Fruit fly (Drosophila melanogaster) whole organism, embryonic: Measurements from ENCODE around the gene CG45544.

Source experiments
- Aef1 ChIP-seq: fragments of 200-800 bp; sonication (Bioruptor generic); IDR thresholded peaks from 3 replicates; pipeline ENCODE4 v1.3.6; 2022; ENCODE audit warnings: missing biosample characterization, missing genetic modification characterization
- Awh ChIP-seq: fragments of 200-800 bp; sonication (Bioruptor generic); IDR thresholded peaks from 2 replicates; pipeline ENCODE4, ENCODE4 v1.3.6; 2022; ENCODE audit warnings: missing biosample characterization, missing genetic modification characterization
- CG11093 ChIP-seq: fragments of 200-800 bp; sonication (Bioruptor generic); IDR thresholded peaks from 3 replicates; pipeline ENCODE4 v1.3.6; 2022; ENCODE audit warnings: missing biosample characterization, missing genetic modification characterization
- CG11723 ChIP-seq: fragments of 200-800 bp; sonication (Bioruptor generic); optimal IDR thresholded peaks from 2 replicates; lab custom pipeline; 2017; ENCODE audit warnings: missing biosample characterization, mild to moderate bottlenecking, missing genetic modification characterization
- CG12769 ChIP-seq: fragments of 200-800 bp; sonication (Bioruptor generic); optimal IDR thresholded peaks from 2 replicates; lab custom pipeline; 2019; ENCODE audit warnings: missing biosample characterization, mild to moderate bottlenecking, missing genetic modification characterization, moderate library complexity
- CG16779 ChIP-seq: fragments of 200-800 bp; sonication (Bioruptor generic); IDR thresholded peaks from 2 replicates; pipeline ENCODE4 v1.3.6; 2022; ENCODE audit warnings: missing biosample characterization, missing genetic modification characterization
- CG16813 ChIP-seq: fragments of 200-800 bp; sonication (Bioruptor generic); IDR thresholded peaks from 3 replicates; pipeline ENCODE4 v1.3.6; 2022; ENCODE audit warnings: missing biosample characterization, missing genetic modification characterization; ENCODE audit not compliant: partially characterized antibody
- CG17359 ChIP-seq: fragments of 200-800 bp; sonication (Bioruptor generic); optimal IDR thresholded peaks from 3 replicates; lab custom pipeline; 2018; ENCODE audit warnings: missing biosample characterization, mild to moderate bottlenecking, missing genetic modification characterization, moderate library complexity
- CG1792 ChIP-seq: fragments of 200-800 bp; sonication (Bioruptor generic); optimal IDR thresholded peaks from 2 replicates; lab custom pipeline; 2016; ENCODE audit warnings: missing biosample characterization, missing genetic modification characterization
- CG3065 ChIP-seq: fragments of 200-800 bp; sonication (Bioruptor generic); optimal IDR thresholded peaks from 2 replicates; lab custom pipeline; 2016; ENCODE audit warnings: missing biosample characterization, missing genetic modification characterization
- CG31441 ChIP-seq: fragments of 200-800 bp; sonication (Bioruptor generic); IDR thresholded peaks from 2 replicates; pipeline ENCODE4 v1.3.6; 2022; ENCODE audit warnings: missing biosample characterization, missing genetic modification characterization
- CG34376 ChIP-seq: fragments of 200-800 bp; sonication (Bioruptor generic); optimal IDR thresholded peaks from 2 replicates; lab custom pipeline; 2018; ENCODE audit warnings: missing biosample characterization, mild to moderate bottlenecking, missing genetic modification characterization
- CG3726 ChIP-seq: fragments of 200-800 bp; sonication (Bioruptor generic); IDR thresholded peaks from 3 replicates; pipeline ENCODE4, ENCODE4 v1.3.6; 2022; ENCODE audit warnings: missing biosample characterization, missing genetic modification characterization
- CG3995 ChIP-seq: fragments of 200-800 bp; sonication (Bioruptor generic); optimal IDR thresholded peaks from 3 replicates; lab custom pipeline; 2016; ENCODE audit warnings: missing biosample characterization, missing genetic modification characterization
- CG6683 ChIP-seq: fragments of 200-800 bp; sonication (Bioruptor generic); optimal IDR thresholded peaks from 2 replicates; lab custom pipeline; 2017; ENCODE audit warnings: missing biosample characterization, mild to moderate bottlenecking, missing genetic modification characterization, missing genetic modification reagents
- CG7745 ChIP-seq: fragments of 200-800 bp; sonication (Bioruptor generic); optimal IDR thresholded peaks from 2 replicates; lab custom pipeline; 2018; ENCODE audit warnings: missing biosample characterization, mild to moderate bottlenecking, missing genetic modification characterization, moderate library complexity
- CG9817 ChIP-seq: fragments of 200-800 bp; sonication (Bioruptor generic); optimal IDR thresholded peaks from 2 replicates; lab custom pipeline; 2018; ENCODE audit warnings: missing biosample characterization, mild to moderate bottlenecking, missing genetic modification characterization, moderate library complexity
- CG9932 ChIP-seq: fragments of 200-800 bp; sonication (Bioruptor generic); IDR thresholded peaks from 2 replicates; pipeline ENCODE4 v1.3.6; 2022; ENCODE audit warnings: missing biosample characterization, missing genetic modification characterization
- D19A ChIP-seq: fragments of 200-800 bp; optimal IDR thresholded peaks from 3 replicates; lab custom pipeline; 2019; ENCODE audit warnings: missing biosample characterization, mild to moderate bottlenecking, missing genetic modification characterization, moderate library complexity
- Doc2 ChIP-seq: fragments of 200-800 bp; sonication (Bioruptor generic); IDR thresholded peaks from 2 replicates; pipeline ENCODE4 v1.3.6; 2022; ENCODE audit warnings: missing biosample characterization, missing genetic modification characterization
- E2f2 ChIP-seq: fragments of 200-800 bp; sonication (Bioruptor generic); IDR thresholded peaks from 2 replicates; pipeline ENCODE4 v1.3.6; 2022; ENCODE audit warnings: missing biosample characterization, missing genetic modification characterization
- MBD-R2 ChIP-seq: fragments of 200-800 bp; sonication (Bioruptor generic); IDR thresholded peaks from 2 replicates; pipeline ENCODE4 v1.3.6; 2022; ENCODE audit warnings: missing biosample characterization, missing genetic modification characterization
- NK7.1 ChIP-seq: fragments of 200-800 bp; sonication (Bioruptor generic); optimal IDR thresholded peaks from 3 replicates; lab custom pipeline; 2016; ENCODE audit warnings: missing biosample characterization, missing genetic modification characterization
- Oli ChIP-seq: fragments of 200-800 bp; sonication (Bioruptor generic); optimal IDR thresholded peaks from 2 replicates; lab custom pipeline; 2018; ENCODE audit warnings: missing biosample characterization, mild to moderate bottlenecking, missing genetic modification characterization, moderate library complexity
- Opbp ChIP-seq: fragments of 200-800 bp; sonication (Bioruptor generic); IDR thresholded peaks from 3 replicates; pipeline ENCODE4 v1.3.6; 2022; ENCODE audit warnings: missing biosample characterization, missing genetic modification characterization; ENCODE audit not compliant: partially characterized antibody
- Optix ChIP-seq: fragments of 200-800 bp; sonication (Bioruptor generic); IDR thresholded peaks from 3 replicates; pipeline ENCODE4 v1.3.6; 2022; ENCODE audit warnings: missing biosample characterization, missing genetic modification characterization
- Spps ChIP-seq: fragments of 200-800 bp; sonication (Bioruptor generic); optimal IDR thresholded peaks from 2 replicates; lab custom pipeline; 2018; ENCODE audit warnings: missing biosample characterization, mild to moderate bottlenecking, missing genetic modification characterization
- bbx ChIP-seq: fragments of 200-800 bp; sonication (Bioruptor generic); IDR thresholded peaks from 2 replicates; pipeline ENCODE4 v1.3.6; 2022; ENCODE audit warnings: missing biosample characterization, missing genetic modification characterization; ENCODE audit not compliant: partially characterized antibody
- cas ChIP-seq: fragments of 200-800 bp; sonication (Bioruptor generic); IDR thresholded peaks from 2 replicates; pipeline ENCODE4 v1.3.6; 2022; ENCODE audit warnings: missing biosample characterization, missing genetic modification characterization
- ci ChIP-seq: fragments of 200-800 bp; sonication (Bioruptor generic); IDR thresholded peaks from 3 replicates; pipeline ENCODE4 v1.3.6; 2022; ENCODE audit warnings: missing biosample characterization, missing genetic modification characterization
- disco-r ChIP-seq: fragments of 200-800 bp; sonication (Bioruptor generic); optimal IDR thresholded peaks from 2 replicates; lab custom pipeline; 2016; ENCODE audit warnings: missing biosample characterization, missing genetic modification characterization
- hkb ChIP-seq, 2 experiments: fragments of 200-800 bp in 1 of 2; fragments of >200 bp in 1 of 2; sonication (Bioruptor generic) in 1 of 2; IDR thresholded peaks in 1 of 2; optimal IDR thresholded peaks in 1 of 2; 2 replicates each; pipeline versions ENCODE4 v1.3.6 to Lab custom; 2017 to 2022; ENCODE audit warnings: missing biosample characterization in 1 of 2, missing genetic modification characterization in 1 of 2
- hth ChIP-seq: fragments of >200 bp; optimal IDR thresholded peaks from 2 replicates; lab custom pipeline; 2017; ENCODE audit warnings: inconsistent platforms
- lab ChIP-seq: fragments of 200-800 bp; sonication (Bioruptor generic); optimal IDR thresholded peaks from 3 replicates; lab custom pipeline; 2017; ENCODE audit warnings: missing biosample characterization, missing genetic modification characterization, mild to moderate bottlenecking, moderate library complexity, missing genetic modification reagents
- lmd ChIP-seq: fragments of 200-800 bp; sonication (Bioruptor generic); IDR thresholded peaks from 2 replicates; pipeline ENCODE4 v1.3.6; 2022; ENCODE audit warnings: missing biosample characterization, missing genetic modification characterization
- pfk ChIP-seq: fragments of 200-800 bp; sonication (Bioruptor generic); optimal IDR thresholded peaks from 2 replicates; lab custom pipeline; 2018; ENCODE audit warnings: missing biosample characterization, mild to moderate bottlenecking, missing genetic modification characterization, moderate library complexity
- phol ChIP-seq: fragments of 200-800 bp; sonication (Bioruptor generic); optimal IDR thresholded peaks from 3 replicates; lab custom pipeline; 2018; ENCODE audit warnings: missing biosample characterization, mild to moderate bottlenecking, missing genetic modification characterization, moderate library complexity
- pum ChIP-seq: fragments of 200-800 bp; sonication (Bioruptor generic); optimal IDR thresholded peaks from 2 replicates; lab custom pipeline; 2016; ENCODE audit warnings: missing biosample characterization, missing genetic modification characterization
- ranshi ChIP-seq: fragments of 200-800 bp; sonication (Bioruptor generic); IDR thresholded peaks from 2 replicates; pipeline ENCODE4 v1.3.6; 2022; ENCODE audit warnings: missing biosample characterization, missing genetic modification characterization
- sc ChIP-seq, 3 experiments: fragments of >200 bp in 2 of 3; fragments of 200-800 bp in 1 of 3; sonication (Bioruptor generic) in 1 of 3; optimal IDR thresholded peaks; 2 replicates in 2 of 3; 3 replicates in 1 of 3; lab custom pipeline; 2017; ENCODE audit warnings: mild to moderate bottlenecking in 1 of 3, missing biosample characterization in 1 of 3, missing genetic modification characterization in 1 of 3, missing genetic modification reagents in 1 of 3
- sisA ChIP-seq: fragments of 200-800 bp; sonication (Bioruptor generic); IDR thresholded peaks from 2 replicates; pipeline ENCODE4 v1.3.6; 2022; ENCODE audit warnings: missing biosample characterization, missing genetic modification characterization
- slou ChIP-seq: fragments of 200-800 bp; sonication (Bioruptor generic); optimal IDR thresholded peaks from 3 replicates; lab custom pipeline; 2016; ENCODE audit warnings: missing biosample characterization, missing genetic modification characterization
- sug ChIP-seq: fragments of 200-800 bp; optimal IDR thresholded peaks from 2 replicates; lab custom pipeline; 2019; ENCODE audit warnings: missing biosample characterization, mild to moderate bottlenecking, missing genetic modification characterization, moderate library complexity
- unpg ChIP-seq: fragments of 200-800 bp; sonication (Bioruptor generic); optimal IDR thresholded peaks from 3 replicates; lab custom pipeline; 2018; ENCODE audit warnings: missing biosample characterization, mild to moderate bottlenecking, missing genetic modification characterization, moderate library complexity
- usp ChIP-seq: fragments of >200 bp; optimal IDR thresholded peaks from 2 replicates; lab custom pipeline; 2017; ENCODE audit warnings: missing biosample characterization, missing genetic modification characterization
- vnd ChIP-seq: fragments of 200-800 bp; sonication (Bioruptor generic); IDR thresholded peaks from 3 replicates; pipeline ENCODE4 v1.3.6; 2022; ENCODE audit warnings: missing biosample characterization, missing genetic modification characterization; ENCODE audit not compliant: partially characterized antibody
- zen ChIP-seq: fragments of 200-800 bp; sonication (Bioruptor generic); optimal IDR thresholded peaks from 3 replicates; lab custom pipeline; 2018; ENCODE audit warnings: missing biosample characterization, mild to moderate bottlenecking, missing genetic modification characterization, moderate library complexity
- zen2 ChIP-seq: fragments of 200-800 bp; sonication (Bioruptor generic); IDR thresholded peaks from 3 replicates; pipeline ENCODE4 v1.3.6; 2022; ENCODE audit warnings: missing biosample characterization, missing genetic modification characterization; ENCODE audit not compliant: partially characterized antibody

The CG45544 gene

DNA sequence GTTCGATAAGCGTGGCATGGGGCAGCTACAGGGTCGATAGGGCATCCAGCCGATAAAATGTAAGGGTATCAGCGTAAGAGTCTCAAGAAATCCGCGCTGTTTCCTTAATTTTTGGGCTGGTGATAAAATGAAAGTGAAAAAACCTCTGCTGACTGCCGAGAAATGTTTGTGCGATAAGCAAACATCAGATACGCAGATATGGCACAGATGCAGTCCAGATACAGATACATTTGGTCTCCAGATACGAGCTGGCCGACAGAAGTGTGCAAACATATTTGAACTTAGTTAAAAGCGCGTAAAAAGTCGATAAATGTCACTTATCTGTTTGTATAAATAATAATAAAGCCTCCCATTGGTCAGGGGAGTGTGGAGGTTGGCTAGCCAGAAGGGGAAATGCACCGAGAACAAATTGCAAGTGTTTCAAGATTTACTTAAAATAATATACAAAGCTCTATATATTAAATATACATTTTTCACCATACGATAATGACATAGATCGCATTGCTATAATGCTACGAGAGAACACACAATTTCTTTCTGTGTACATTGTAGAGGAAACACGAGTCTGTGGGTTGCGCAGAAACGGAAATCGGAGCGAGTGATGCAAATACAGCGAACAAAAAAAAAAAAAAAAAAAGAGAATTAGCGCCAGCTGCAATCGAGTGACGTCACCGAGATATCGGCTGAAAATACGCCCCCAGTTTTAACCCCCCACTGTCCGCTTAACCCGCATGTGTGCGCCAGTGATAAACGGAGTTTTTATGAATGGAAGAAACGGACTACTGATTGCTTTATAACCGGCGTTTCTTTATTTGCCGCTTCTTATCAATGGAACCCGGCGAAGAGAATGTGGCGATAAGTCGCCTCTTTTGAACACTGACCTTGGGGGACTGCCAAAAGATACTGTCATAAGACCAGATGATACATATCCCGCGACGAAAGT, 34.6 kb downstream of the CG45544 start (continued):
- no peak for TF ChIP-seq hkb (optimal IDR thresholded peaks at IDR 0.05; lab: Kevin White, UChicago)
- no peak; the same call in 1 of the 2 replicates for TF ChIP-seq hkb (GFP tag; IDR thresholded peaks at IDR 0.05; lab: Robert Waterston, UW)
- TF ChIP-seq ci: no peak
- TF ChIP-seq Oli: no peak
- peak; percentile 33; the same call in 1 of the 2 replicates for TF ChIP-seq lmd
- TF ChIP-seq Doc2: no peak
- TF ChIP-seq Spps (tag; lab: Kevin White, UChicago): no peak
- TF ChIP-seq CG3065 (GFP tag; lab: Kevin White, UChicago): no peak
- TF ChIP-seq MBD-R2: no peak
- no peak for TF ChIP-seq slou (GFP tag; lab: Kevin White, UChicago)
- TF ChIP-seq CG12769 (tag; lab: Kevin White, UChicago): no peak
- TF ChIP-seq pfk (GFP tag; lab: Kevin White, UChicago): no peak
- no peak for TF ChIP-seq CG11093 (GFP tag; lab: Robert Waterston, UW)
- TF ChIP-seq vnd: no peak
- TF ChIP-seq lab (GFP tag; lab: Kevin White, UChicago): peak; percentile 27
- no peak for TF ChIP-seq unpg (GFP tag; lab: Kevin White, UChicago)
- no peak for TF ChIP-seq zen (tag; lab: Kevin White, UChicago)
- TF ChIP-seq CG17359: peak; percentile 25
- no peak for TF ChIP-seq pum
- 0 out of 2 replicates have a peak, but pooled peaks have one; percentile 27 for TF ChIP-seq sisA
- TF ChIP-seq CG3726: 0 out of 3 replicates have a peak, but pooled peaks have one; percentile 7
- TF ChIP-seq CG9817 (tag; lab: Kevin White, UChicago): no peak
- TF ChIP-seq CG16813: no peak
- TF ChIP-seq CG3995: no peak
- no peak for TF ChIP-seq Optix (GFP tag; lab: Robert Waterston, UW)
- no peak for TF ChIP-seq CG6683 (GFP tag; lab: Kevin White, UChicago)
- TF ChIP-seq NK7.1 (GFP tag; lab: Kevin White, UChicago): no peak
- no peak for TF ChIP-seq sug (tag; lab: Kevin White, UChicago)
- TF ChIP-seq CG1792 (GFP tag; lab: Kevin White, UChicago): no peak
- no peak for TF ChIP-seq CG16779
- TF ChIP-seq disco-r (GFP tag; lab: Kevin White, UChicago): no peak
- TF ChIP-seq CG34376 (GFP tag; lab: Kevin White, UChicago): no peak
- TF ChIP-seq usp (GFP tag; lab: Kevin White, UChicago): no peak
- no peak for TF ChIP-seq CG7745 (tag; lab: Kevin White, UChicago)
- peak; percentile 42 for TF ChIP-seq phol (tag; lab: Kevin White, UChicago)
- TF ChIP-seq ranshi (GFP tag; lab: Robert Waterston, UW): no peak; the same call in 1 of the 2 replicates
- TF ChIP-seq E2f2 (GFP tag; lab: Robert Waterston, UW): no peak
- no peak for TF ChIP-seq zen2 (GFP tag; lab: Robert Waterston, UW)
- TF ChIP-seq Opbp (GFP tag; lab: Robert Waterston, UW): no peak
- no peak for TF ChIP-seq CG9932
- peak; percentile 74 for TF ChIP-seq D19A (tag; lab: Kevin White, UChicago)
- no peak for TF ChIP-seq Awh (GFP tag; lab: Robert Waterston, UW)
- no peak for TF ChIP-seq hth (lab: Kevin White, UChicago)
- TF ChIP-seq cas (GFP tag; lab: Robert Waterston, UW): no peak
- no peak for TF ChIP-seq bbx (GFP tag; lab: Robert Waterston, UW)
- TF ChIP-seq CG31441 (GFP tag; lab: Robert Waterston, UW): peak; percentile 46
- no peak for TF ChIP-seq sc (optimal IDR thresholded peaks at IDR 0.05; lab: Kevin White, UChicago)
- TF ChIP-seq sc (GFP tag; optimal IDR thresholded peaks at IDR 0.05; lab: Kevin White, UChicago): no peak
- no peak for TF ChIP-seq Aef1 (GFP tag; lab: Robert Waterston, UW)
- TF ChIP-seq CG11723 (GFP tag; lab: Kevin White, UChicago): no peak
